Worm (Caenorhabditis elegans) whole organism, young adult: ENCODE measurements around the gene F21C10.19.

ENCODE experiments used
- B0261.1 ChIP-seq: sonication (generic microtip); optimal IDR thresholded peaks from 2 replicates; lab custom pipeline; 2016; ENCODE audit warnings: mild to moderate bottlenecking, missing genetic modification characterization, moderate library complexity, missing compliant biosample characterization
- C17E4.6 ChIP-seq: fragments of 200-800 bp; sonication (Bioruptor generic); IDR thresholded peaks from 2 replicates; pipeline ENCODE4 v1.3.6; 2022; ENCODE audit warnings: missing genetic modification reagents, missing genetic modification characterization, missing compliant biosample characterization
- F10E7.11 ChIP-seq: sonication (generic microtip); optimal IDR thresholded peaks from 2 replicates; lab custom pipeline; 2017; ENCODE audit warnings: mild to moderate bottlenecking, missing genetic modification characterization, moderate library complexity, missing compliant biosample characterization
- F22D6.2 ChIP-seq: sonication (generic microtip); optimal IDR thresholded peaks from 2 replicates; lab custom pipeline; 2016; ENCODE audit warnings: mild to moderate bottlenecking, missing genetic modification characterization, missing compliant biosample characterization
- F52B5.7 ChIP-seq: sonication (generic microtip); optimal IDR thresholded peaks from 2 replicates; lab custom pipeline; 2016; ENCODE audit warnings: mild to moderate bottlenecking, missing genetic modification characterization, missing compliant biosample characterization
- Y56A3A.18 ChIP-seq: fragments of 200-800 bp; sonication (Bioruptor generic); IDR thresholded peaks from 2 replicates; pipeline ENCODE4 v1.3.6; 2022; ENCODE audit warnings: missing genetic modification reagents, missing genetic modification characterization, missing compliant biosample characterization
- athp-1 ChIP-seq: sonication (generic microtip); optimal IDR thresholded peaks from 2 replicates; lab custom pipeline; 2017; ENCODE audit warnings: mild to moderate bottlenecking, missing genetic modification characterization, missing compliant biosample characterization
- bed-1 ChIP-seq: fragments of 200-800 bp; sonication (Bioruptor generic); IDR thresholded peaks from 2 replicates; pipeline ENCODE4 v1.3.6; 2022; ENCODE audit warnings: missing genetic modification reagents, missing genetic modification characterization, missing compliant biosample characterization
- bed-2 ChIP-seq: fragments of 200-800 bp; sonication (Bioruptor generic); IDR thresholded peaks from 2 replicates; pipeline ENCODE4 v1.3.6; 2022; ENCODE audit warnings: missing genetic modification reagents, missing genetic modification characterization, missing compliant biosample characterization
- cebp-1 ChIP-seq, 2 experiments: fragments of 200-800 bp in 1 of 2; sonication (Bioruptor generic) in 1 of 2; sonication (generic microtip) in 1 of 2; IDR thresholded peaks in 1 of 2; optimal IDR thresholded peaks in 1 of 2; 2 replicates each; pipeline versions ENCODE4 v1.3.6 to Lab custom; 2017 to 2022; ENCODE audit warnings: missing compliant biosample characterization in 2 of 2, missing genetic modification characterization in 2 of 2, mild to moderate bottlenecking in 1 of 2, missing genetic modification reagents in 1 of 2, moderate library complexity in 1 of 2
- ceh-58 ChIP-seq: fragments of 200-800 bp; sonication (Bioruptor generic); IDR thresholded peaks from 2 replicates; pipeline ENCODE4 v1.3.6; 2022; ENCODE audit warnings: missing genetic modification characterization, missing compliant biosample characterization
- die-1 ChIP-seq: sonication (generic microtip); optimal IDR thresholded peaks from 2 replicates; lab custom pipeline; 2016; ENCODE audit warnings: missing genotype, mild to moderate bottlenecking, missing genetic modification characterization, missing compliant biosample characterization
- egrh-3 ChIP-seq: fragments of 200-800 bp; sonication (Bioruptor generic); IDR thresholded peaks from 2 replicates; pipeline ENCODE4 v1.3.6; 2022; ENCODE audit warnings: missing genetic modification reagents, missing genetic modification characterization, missing compliant biosample characterization
- hlh-26 ChIP-seq: fragments of 200-800 bp; sonication (Bioruptor generic); conservative IDR thresholded peaks from 2 replicates; pipeline ENCODE4 v1.3.6; 2022; ENCODE audit warnings: missing genetic modification reagents, missing genetic modification characterization, missing compliant biosample characterization
- hmg-20 ChIP-seq: fragments of 200-800 bp; sonication (Bioruptor generic); IDR thresholded peaks from 2 replicates; pipeline ENCODE4 v1.3.6; 2022; ENCODE audit warnings: missing genetic modification reagents, missing genetic modification characterization, missing compliant biosample characterization
- hsf-1 ChIP-seq: fragments of 200-800 bp; sonication (Bioruptor generic); IDR thresholded peaks from 2 replicates; pipeline ENCODE4 v1.3.6; 2022; ENCODE audit warnings: missing genetic modification reagents, missing genetic modification characterization, missing compliant biosample characterization
- lin-26 ChIP-seq: fragments of 200-800 bp; sonication (Bioruptor generic); IDR thresholded peaks from 2 replicates; pipeline ENCODE4 v1.3.6; 2022; ENCODE audit warnings: missing genetic modification reagents, missing genetic modification characterization, missing compliant biosample characterization
- lin-35 ChIP-seq, 3 experiments: fragments of 150-350 bp in 2 of 3; sonication (generic microtip) in 1 of 3; optimal IDR thresholded peaks; 2 replicates each; lab custom pipeline; 2014 to 2018; ENCODE audit warnings: missing biosample characterization in 3 of 3, missing genetic modification characterization in 3 of 3, missing genetic modification reagents in 3 of 3
- lsl-1 ChIP-seq: fragments of 200-800 bp; sonication (Bioruptor generic); optimal IDR thresholded peaks from 2 replicates; lab custom pipeline; 2018; ENCODE audit warnings: mild to moderate bottlenecking, missing genetic modification characterization, moderate library complexity, missing compliant biosample characterization
- madf-10 ChIP-seq: sonication (generic microtip); optimal IDR thresholded peaks from 2 replicates; lab custom pipeline; 2016; ENCODE audit warnings: mild to moderate bottlenecking, missing genetic modification characterization, missing compliant biosample characterization
- madf-3 ChIP-seq: fragments of 200-800 bp; sonication (Bioruptor generic); IDR thresholded peaks from 2 replicates; pipeline ENCODE4 v1.3.6; 2022; ENCODE audit warnings: missing genetic modification reagents, missing genetic modification characterization, missing compliant biosample characterization
- mes-4 ChIP-seq: sonication (generic microtip); optimal IDR thresholded peaks from 2 replicates; lab custom pipeline; 2016; ENCODE audit warnings: missing genotype, missing genetic modification characterization, missing compliant biosample characterization
- pha-4 ChIP-seq: fragments of 150-350 bp; sonication (generic microtip); optimal IDR thresholded peaks from 2 replicates; lab custom pipeline; 2014; ENCODE audit warnings: missing biosample characterization, missing genetic modification reagents, missing genetic modification characterization
- rpc-1 ChIP-seq, 2 experiments: fragments of 150-350 bp in 1 of 2; sonication (generic microtip) in 1 of 2; optimal IDR thresholded peaks; 2 replicates each; lab custom pipeline; 2014 to 2018; ENCODE audit warnings: missing biosample characterization in 1 of 2, missing genetic modification characterization in 1 of 2, missing genetic modification reagents in 1 of 2, missing genotype in 1 of 2
- sptf-2 ChIP-seq: fragments of 200-800 bp; sonication (Bioruptor generic); optimal IDR thresholded peaks from 2 replicates; lab custom pipeline; 2018; ENCODE audit warnings: mild to moderate bottlenecking, missing genetic modification characterization, missing compliant biosample characterization
- tbx-9 ChIP-seq: sonication (generic microtip); optimal IDR thresholded peaks from 2 replicates; lab custom pipeline; 2016; ENCODE audit warnings: borderline replicate concordance, missing genetic modification characterization, inconsistent platforms, missing compliant biosample characterization
- zfh-2 ChIP-seq: fragments of 200-800 bp; sonication (Bioruptor generic); conservative IDR thresholded peaks from 2 replicates; pipeline ENCODE4 v1.3.6; 2022; ENCODE audit warnings: missing genetic modification reagents, missing genetic modification characterization, missing compliant biosample characterization
- ztf-25 ChIP-seq: fragments of 200-800 bp; sonication (Bioruptor generic); IDR thresholded peaks from 2 replicates; pipeline ENCODE4 v1.3.6; 2022; ENCODE audit warnings: missing genetic modification reagents, missing genetic modification characterization, missing compliant biosample characterization
- ztf-26 ChIP-seq: sonication (generic microtip); optimal IDR thresholded peaks from 2 replicates; lab custom pipeline; 2017; ENCODE audit warnings: missing genetic modification characterization, missing compliant biosample characterization
- ztf-28 ChIP-seq: fragments of 200-800 bp; sonication (Bioruptor generic); IDR thresholded peaks from 2 replicates; pipeline ENCODE4 v1.3.6; 2022; ENCODE audit warnings: missing genetic modification reagents, missing genetic modification characterization, missing compliant biosample characterization

F21C10.19 gene

DNA sequence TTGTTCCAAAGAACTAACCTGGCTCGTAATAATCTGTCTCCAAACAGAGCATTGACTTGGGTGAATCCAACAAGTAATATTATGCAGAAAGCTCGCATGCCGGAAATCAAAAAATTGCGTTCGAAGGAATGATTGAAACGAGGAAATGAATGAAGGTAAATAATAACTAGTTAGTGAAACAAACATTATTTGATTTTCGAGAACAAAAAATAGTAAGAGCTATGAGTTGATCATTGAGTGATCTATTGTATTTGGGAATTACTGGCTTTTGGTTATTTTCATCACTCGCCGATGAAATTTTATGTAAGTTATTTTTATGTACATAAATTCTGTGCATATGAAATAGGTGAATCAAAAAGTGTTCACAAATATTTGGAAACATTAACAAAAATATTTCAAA lies 23.9 kb downstream of the F21C10.19 start, which contains the start of gene B0222.5:
Gene B0222.5, minus strand, starts transcription at position 101 of the 400 bp plus-strand sequence.
- TF ChIP-seq lin-35 (GFP tag; optimal IDR thresholded peaks at IDR 0.05; lab: Kevin White, UChicago) (no peak), sptf-2 (GFP tag; lab: Kevin White, UChicago) (no peak), rpc-1 (optimal IDR thresholded peaks at IDR 0.05; lab: Kevin White, UChicago) (no peak), rpc-1 (tag; optimal IDR thresholded peaks at IDR 0.05; lab: Kevin White, UChicago) (no peak), cebp-1 (GFP tag; IDR thresholded peaks at IDR 0.05; lab: Robert Waterston, UW) (no peak), cebp-1 (tag; optimal IDR thresholded peaks at IDR 0.05; lab: Kevin White, UChicago) (no peak), die-1 (tag; lab: Kevin White, UChicago) (no peak), Y56A3A.18 (GFP tag; lab: Robert Waterston, UW) (no peak)

DNA sequence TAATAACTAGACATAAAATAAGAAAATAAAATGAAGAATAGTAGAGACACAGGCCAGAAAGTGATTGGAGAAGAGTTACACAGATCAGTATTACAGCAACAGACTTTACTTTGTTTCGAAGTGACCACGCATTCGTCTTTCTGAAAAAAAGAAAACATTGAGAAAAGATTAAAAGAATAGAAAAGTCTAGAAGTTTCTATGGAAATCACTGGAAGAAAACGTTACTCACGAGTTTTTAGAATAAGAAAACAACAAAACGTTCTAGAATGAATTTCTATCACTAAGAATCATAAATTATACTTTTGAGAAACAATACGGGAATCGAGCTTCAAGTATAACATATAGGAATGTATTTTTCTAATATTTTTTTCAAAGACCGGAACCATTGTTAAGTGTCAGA lies 24.8 kb downstream of the F21C10.19 start:
- TF ChIP-seq ztf-26 (tag; lab: Kevin White, UChicago): peak; percentile 5
- no peak for TF ChIP-seq madf-10
- TF ChIP-seq, all 124 proteins: peak for 1

ce11 chrV:9156679-9157078 lies 25.8 kb downstream of the F21C10.19 start, which contains the start of gene B0222.15:
Gene B0222.15, minus strand, starts transcription at chrV:9156779.
- TF ChIP-seq C17E4.6 (GFP tag; lab: Robert Waterston, UW) (no peak), ztf-25 (no peak), athp-1 (no peak), bed-1 (GFP tag; lab: Robert Waterston, UW) (no peak), hmg-20 (GFP tag; lab: Robert Waterston, UW) (no peak), tbx-9 (tag; lab: Kevin White, UChicago) (no peak)

- TF ChIP-seq hsf-1 (GFP tag; lab: Robert Waterston, UW): no peak
- no peak for TF ChIP-seq mes-4 (tag; lab: Kevin White, UChicago)
- no peak for TF ChIP-seq pha-4
- TF ChIP-seq ceh-58: no peak
- no peak for TF ChIP-seq hlh-26 (GFP tag; lab: Robert Waterston, UW)
- TF ChIP-seq bed-2 (GFP tag; lab: Robert Waterston, UW): no peak
- no peak for TF ChIP-seq F22D6.2
- no peak for TF ChIP-seq B0261.1
- TF ChIP-seq F52B5.7 (tag; lab: Kevin White, UChicago): no peak
- no peak for TF ChIP-seq lin-26 (GFP tag; lab: Robert Waterston, UW)
- TF ChIP-seq cebp-1 (GFP tag; IDR thresholded peaks at IDR 0.05; lab: Robert Waterston, UW): no peak
- TF ChIP-seq cebp-1 (tag; optimal IDR thresholded peaks at IDR 0.05; lab: Kevin White, UChicago): no peak
- TF ChIP-seq lsl-1: no peak
These were observed 26.7 kb downstream of the F21C10.19 start for ce11 chrV:9157597-9157996.

ce11 chrV:9160224-9160886 lies 29.5 kb downstream of the F21C10.19 start, which contains the start of gene col-144:
Gene col-144, minus strand, starts transcription at chrV:9160642.
- no peak for TF ChIP-seq madf-3 (GFP tag; lab: Robert Waterston, UW)

- 0 out of 2 replicates have a peak, but pooled peaks have one; percentile 29 for TF ChIP-seq ztf-28 (GFP tag; lab: Robert Waterston, UW)
- peak; percentile 87 for TF ChIP-seq egrh-3
- peak; percentile 85 for TF ChIP-seq zfh-2 (GFP tag; lab: Robert Waterston, UW)
- no peak for TF ChIP-seq F10E7.11 (tag; lab: Kevin White, UChicago)
- TF ChIP-seq athp-1: no peak
- TF ChIP-seq, all 124 proteins: peak for 3
These were observed 31.4 kb downstream of the F21C10.19 start for ce11 chrV:9162118-9162729.
